Fruit fly (Drosophila melanogaster) whole organism, embryonic: Measurements from ENCODE around the gene Cul5.

Source experiments
- GATAe ChIP-seq: fragments of 200-800 bp; sonication (Bioruptor generic); conservative IDR thresholded peaks from 2 replicates; pipeline ENCODE4 v1.3.6; 2022; ENCODE audit warnings: missing biosample characterization, missing genetic modification characterization
- Sox102F ChIP-seq: fragments of 200-800 bp; sonication (Bioruptor generic); optimal IDR thresholded peaks from 2 replicates; lab custom pipeline; 2018; ENCODE audit warnings: missing biosample characterization, mild to moderate bottlenecking, missing genetic modification characterization, moderate library complexity
- chif ChIP-seq, 2 experiments: fragments of 200-800 bp; sonication (Bioruptor generic); optimal IDR thresholded peaks; 3 replicates each; lab custom pipeline; 2016; ENCODE audit warnings: missing biosample characterization in 2 of 2, missing genetic modification characterization in 2 of 2
- chinmo ChIP-seq: fragments of 200-800 bp; sonication (Bioruptor generic); IDR thresholded peaks from 4 replicates; pipeline ENCODE4 v1.3.6; 2022; ENCODE audit warnings: missing biosample characterization, missing genetic modification characterization; ENCODE audit not compliant: partially characterized antibody
- gce ChIP-seq: fragments of 200-800 bp; sonication (Bioruptor generic); IDR thresholded peaks from 3 replicates; pipeline ENCODE4 v1.3.6; 2022; ENCODE audit warnings: missing biosample characterization, missing genetic modification characterization

DNA sequence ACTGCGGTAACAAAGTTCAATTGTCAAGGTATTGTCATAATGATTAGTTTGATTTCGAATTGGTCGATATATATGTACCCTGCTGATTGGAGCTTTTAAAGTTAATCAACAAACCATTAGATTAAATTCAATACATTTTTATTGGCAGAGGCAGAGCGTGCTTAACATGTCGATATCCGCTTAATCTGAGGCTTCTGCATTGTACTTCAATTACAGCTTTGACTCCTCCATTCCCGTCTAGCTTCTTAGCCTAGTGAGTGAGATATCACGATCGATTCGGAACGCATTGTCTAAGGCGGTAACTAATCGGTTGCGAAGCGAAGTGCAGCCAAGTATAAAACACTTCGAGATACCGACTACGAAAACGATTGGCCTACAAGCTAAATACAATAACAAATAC, 30.2 kb downstream of the Cul5 start, which contains the start of gene Ssl2:
- TF ChIP-seq Sox102F (GFP tag; lab: Kevin White, UChicago) (no peak), chif (GFP tag; optimal IDR thresholded peaks at IDR 0.05; lab: Kevin White, UChicago) (no peak), gce (GFP tag; lab: Robert Waterston, UW) (no peak), GATAe (GFP tag; lab: Robert Waterston, UW) (no peak), chinmo (GFP tag; lab: Robert Waterston, UW) (no peak)
